Worm (Caenorhabditis elegans): ENCODE results near the gene nstp-7.

- TF ChIP-seq unc-62 (GFP tag; optimal IDR thresholded peaks at IDR 0.05): no peak
- TF ChIP-seq fos-1 (tag; optimal IDR thresholded peaks at IDR 0.05): no peak
- no peak for TF ChIP-seq nhr-237 (tag; optimal IDR thresholded peaks at IDR 0.05)
- TF ChIP-seq ZK546.5 (tag; optimal IDR thresholded peaks at IDR 0.05): no peak
- TF ChIP-seq ztf-4 (tag; optimal IDR thresholded peaks at IDR 0.05): no peak
- no peak for TF ChIP-seq lin-13 (GFP tag; optimal IDR thresholded peaks at IDR 0.05)
- TF ChIP-seq lin-39 (tag; optimal IDR thresholded peaks at IDR 0.05): no peak
- TF ChIP-seq mbf-1 (tag; optimal IDR thresholded peaks at IDR 0.05): no peak
- TF ChIP-seq nhr-21 (tag; optimal IDR thresholded peaks at IDR 0.05): no peak
- TF ChIP-seq egl-27 (tag; optimal IDR thresholded peaks at IDR 0.05): no peak
Measured at ce11 chrV:539040-539510, 42.6 kb upstream of the nstp-7 start, which contains the start of gene nhr-155.

Data from whole organism, L2 larva.